Worm (Caenorhabditis elegans) whole organism, L4/young adult: ENCODE measurements around the gene nfx-1.

Experiments used
- W03F9.2 ChIP-seq: fragments of 150-350 bp; optimal IDR thresholded peaks from 2 replicates; lab custom pipeline; 2014; ENCODE audit warnings: missing biosample characterization, missing genetic modification characterization
- dao-5 ChIP-seq: sonication (generic microtip); optimal IDR thresholded peaks from 2 replicates; lab custom pipeline; 2016; ENCODE audit warnings: missing genotype, missing genetic modification characterization, moderate library complexity, missing compliant biosample characterization
- him-1 ChIP-seq: sonication (generic microtip); optimal IDR thresholded peaks from 2 replicates; lab custom pipeline; 2016; ENCODE audit warnings: missing genotype, missing genetic modification reagents, missing genetic modification characterization, missing compliant biosample characterization

DNA sequence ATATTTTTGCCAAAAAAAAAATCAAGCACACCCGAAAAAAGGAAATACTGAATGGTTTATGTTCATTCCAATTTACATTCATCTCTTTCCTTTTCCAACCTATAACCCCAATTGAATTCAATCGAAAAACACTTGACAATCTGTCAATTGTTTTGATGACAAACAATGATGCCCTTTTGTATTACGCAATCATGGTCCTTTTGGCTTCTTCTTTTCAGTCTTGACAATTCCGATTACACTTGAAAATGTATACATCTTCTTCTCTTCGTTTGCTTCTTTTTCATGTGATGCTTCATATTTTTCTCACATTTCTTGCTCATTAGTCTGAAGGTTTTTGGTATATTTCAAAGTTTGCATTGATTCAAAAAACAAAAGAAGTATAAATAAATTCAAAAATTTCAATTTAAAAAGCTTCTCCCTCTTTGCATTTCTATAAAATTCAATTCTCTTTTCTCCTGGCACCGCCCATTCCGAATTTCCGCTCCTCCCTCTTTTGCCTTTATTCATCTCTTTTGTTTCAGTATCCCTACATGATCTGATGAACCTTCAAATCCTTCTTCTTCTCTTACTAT, 43.9 kb upstream of the nfx-1 start, which contains the start of gene C56G2.4:
- TF ChIP-seq him-1, result no peak
- TF ChIP-seq W03F9.2 (tag; lab: Kevin White, UChicago), result no peak
- TF ChIP-seq dao-5 (tag; lab: Kevin White, UChicago), result no peak
